Fruit fly (Drosophila melanogaster) whole organism, embryonic: ENCODE data around the gene CG3726.
A peak's percentile ranks its signal among the peaks of the same experiment; 100 is the strongest.

ENCODE experiments used
- Abd-B ChIP-seq: fragments of 200-800 bp; sonication (Bioruptor generic); optimal IDR thresholded peaks from 2 replicates; lab custom pipeline; 2018; ENCODE audit warnings: missing biosample characterization, mild to moderate bottlenecking, missing genetic modification characterization, moderate library complexity
- BtbVII ChIP-seq: fragments of 200-800 bp; sonication (Bioruptor generic); optimal IDR thresholded peaks from 3 replicates; lab custom pipeline; 2017; ENCODE audit warnings: missing biosample characterization, mild to moderate bottlenecking, missing genetic modification characterization
- CG10147 ChIP-seq: fragments of 200-800 bp; sonication (Bioruptor generic); optimal IDR thresholded peaks from 2 replicates; lab custom pipeline; 2019; ENCODE audit warnings: missing biosample characterization, mild to moderate bottlenecking, missing genetic modification characterization, moderate library complexity
- CG10267 ChIP-seq: fragments of 200-800 bp; sonication (Bioruptor generic); optimal IDR thresholded peaks from 2 replicates; lab custom pipeline; 2018; ENCODE audit warnings: missing biosample characterization, mild to moderate bottlenecking, missing genetic modification characterization, moderate library complexity
- CG10431 ChIP-seq: fragments of 200-800 bp; sonication (Bioruptor generic); optimal IDR thresholded peaks from 3 replicates; lab custom pipeline; 2018; ENCODE audit warnings: missing biosample characterization, mild to moderate bottlenecking, missing genetic modification characterization
- CG10654 ChIP-seq: fragments of 200-800 bp; sonication (Bioruptor generic); optimal IDR thresholded peaks from 2 replicates; lab custom pipeline; 2016; ENCODE audit warnings: missing biosample characterization, missing genetic modification characterization
- CG11247 ChIP-seq: fragments of 200-800 bp; sonication (Bioruptor generic); IDR thresholded peaks from 2 replicates; pipeline ENCODE4 v1.3.6; 2022; ENCODE audit warnings: missing biosample characterization, missing genetic modification characterization
- CG12219 ChIP-seq: fragments of 200-800 bp; sonication (Bioruptor generic); optimal IDR thresholded peaks from 3 replicates; lab custom pipeline; 2018; ENCODE audit warnings: missing biosample characterization, mild to moderate bottlenecking, missing genetic modification characterization
- CG12659 ChIP-seq: fragments of 200-800 bp; sonication (Bioruptor generic); optimal IDR thresholded peaks from 3 replicates; lab custom pipeline; 2017; ENCODE audit warnings: mild to moderate bottlenecking, missing biosample characterization, missing genetic modification reagents, missing genetic modification characterization
- CG13287 ChIP-seq: fragments of 200-800 bp; sonication (Bioruptor generic); IDR thresholded peaks from 2 replicates; pipeline ENCODE4 v1.3.6; 2022; ENCODE audit warnings: missing biosample characterization, missing genetic modification characterization; ENCODE audit not compliant: partially characterized antibody
- CG13894 ChIP-seq: fragments of 200-800 bp; sonication (Bioruptor generic); optimal IDR thresholded peaks from 3 replicates; lab custom pipeline; 2018; ENCODE audit warnings: missing biosample characterization, mild to moderate bottlenecking, missing genetic modification characterization, moderate library complexity
- CG17385 ChIP-seq: fragments of 200-800 bp; sonication (Bioruptor generic); optimal IDR thresholded peaks from 3 replicates; lab custom pipeline; 2018; ENCODE audit warnings: missing biosample characterization, mild to moderate bottlenecking, missing genetic modification characterization
- CG18619 ChIP-seq: fragments of 200-800 bp; sonication (Bioruptor generic); optimal IDR thresholded peaks from 3 replicates; lab custom pipeline; 2017; ENCODE audit warnings: missing biosample characterization, mild to moderate bottlenecking, missing genetic modification characterization
- CG2116 ChIP-seq: fragments of 200-800 bp; sonication (Bioruptor generic); optimal IDR thresholded peaks from 3 replicates; lab custom pipeline; 2018; ENCODE audit warnings: missing biosample characterization, mild to moderate bottlenecking, missing genetic modification characterization
- CG2202 ChIP-seq: fragments of 200-800 bp; sonication (Bioruptor generic); optimal IDR thresholded peaks from 2 replicates; lab custom pipeline; 2018; ENCODE audit warnings: missing biosample characterization, mild to moderate bottlenecking, missing genetic modification characterization
- CG32767 ChIP-seq: fragments of 200-800 bp; sonication (Bioruptor generic); IDR thresholded peaks from 2 replicates; pipeline ENCODE4 v1.3.6; 2022; ENCODE audit warnings: missing biosample characterization, missing genetic modification characterization
- CG33557 ChIP-seq: fragments of 200-800 bp; sonication (Bioruptor generic); optimal IDR thresholded peaks from 2 replicates; lab custom pipeline; 2019; ENCODE audit warnings: missing biosample characterization, mild to moderate bottlenecking, missing genetic modification characterization, moderate library complexity
- CG3407 ChIP-seq: fragments of 200-800 bp; sonication (Bioruptor generic); optimal IDR thresholded peaks from 2 replicates; lab custom pipeline; 2018; ENCODE audit warnings: missing biosample characterization, mild to moderate bottlenecking, missing genetic modification characterization
- CG3726 ChIP-seq: fragments of 200-800 bp; sonication (Bioruptor generic); IDR thresholded peaks from 3 replicates; pipeline ENCODE4, ENCODE4 v1.3.6; 2022; ENCODE audit warnings: missing biosample characterization, missing genetic modification characterization
- CG42726 ChIP-seq: fragments of 200-800 bp; sonication (Bioruptor generic); IDR thresholded peaks from 2 replicates; pipeline ENCODE4 v1.3.6; 2022; ENCODE audit warnings: missing biosample characterization, missing genetic modification characterization; ENCODE audit not compliant: partially characterized antibody
- CG4360 ChIP-seq: fragments of 200-800 bp; sonication (Bioruptor generic); IDR thresholded peaks from 2 replicates; pipeline ENCODE4 v1.3.6; 2022; ENCODE audit warnings: missing biosample characterization, missing genetic modification characterization
- CG6254 ChIP-seq: fragments of 200-800 bp; sonication (Bioruptor generic); optimal IDR thresholded peaks from 3 replicates; lab custom pipeline; 2017; ENCODE audit warnings: mild to moderate bottlenecking, missing biosample characterization, missing genetic modification reagents, missing genetic modification characterization
- CG7987 ChIP-seq: fragments of 200-800 bp; sonication (Bioruptor generic); optimal IDR thresholded peaks from 2 replicates; lab custom pipeline; 2018; ENCODE audit warnings: missing biosample characterization, mild to moderate bottlenecking, missing genetic modification characterization, moderate library complexity
- CG9797 ChIP-seq: fragments of 200-800 bp; sonication (Bioruptor generic); optimal IDR thresholded peaks from 3 replicates; lab custom pipeline; 2018; ENCODE audit warnings: missing biosample characterization, mild to moderate bottlenecking, missing genetic modification characterization
- CG9932 ChIP-seq: fragments of 200-800 bp; sonication (Bioruptor generic); IDR thresholded peaks from 2 replicates; pipeline ENCODE4 v1.3.6; 2022; ENCODE audit warnings: missing biosample characterization, missing genetic modification characterization
- D19B ChIP-seq: fragments of 200-800 bp; sonication (Bioruptor generic); optimal IDR thresholded peaks from 2 replicates; lab custom pipeline; 2017; ENCODE audit warnings: missing biosample characterization, mild to moderate bottlenecking, missing genetic modification characterization
- Dref ChIP-seq: fragments of 200-800 bp; sonication (Bioruptor generic); IDR thresholded peaks from 2 replicates; pipeline ENCODE4 v1.3.6; 2022; ENCODE audit warnings: missing biosample characterization, missing genetic modification characterization
- H15 ChIP-seq: fragments of 200-800 bp; sonication (Bioruptor generic); IDR thresholded peaks from 3 replicates; pipeline ENCODE4 v1.3.6; 2022; ENCODE audit warnings: missing biosample characterization, missing genetic modification characterization
- HmgZ ChIP-seq: fragments of 200-800 bp; sonication (Bioruptor generic); optimal IDR thresholded peaks from 2 replicates; lab custom pipeline; 2018; ENCODE audit warnings: missing biosample characterization, mild to moderate bottlenecking, missing genetic modification characterization
- Hr51 ChIP-seq, 2 experiments: fragments of 200-800 bp; sonication (Bioruptor generic); optimal IDR thresholded peaks; 2 replicates in 1 of 2; 3 replicates in 1 of 2; lab custom pipeline; 2016 to 2018; ENCODE audit warnings: missing biosample characterization in 2 of 2, missing genetic modification characterization in 2 of 2, mild to moderate bottlenecking in 1 of 2, moderate library complexity in 1 of 2
- Max ChIP-seq: fragments of 200-800 bp; sonication (Bioruptor generic); optimal IDR thresholded peaks from 2 replicates; lab custom pipeline; 2016; ENCODE audit warnings: missing biosample characterization, mild to moderate bottlenecking, missing genetic modification characterization
- Med ChIP-seq: fragments of 200-800 bp; sonication (Bioruptor generic); peaks from one replicate; lab custom pipeline; 2016; ENCODE audit warnings: missing biosample characterization, missing genetic modification characterization, mild to moderate bottlenecking, inconsistent platforms, moderate library complexity
- Meics ChIP-seq: fragments of 200-800 bp; sonication (Bioruptor generic); optimal IDR thresholded peaks from 2 replicates; lab custom pipeline; 2017; ENCODE audit warnings: missing biosample characterization, mild to moderate bottlenecking, missing genetic modification characterization
- NC2α ChIP-seq: fragments of 200-800 bp; sonication (Bioruptor generic); optimal IDR thresholded peaks from 2 replicates; lab custom pipeline; 2016; ENCODE audit warnings: missing biosample characterization, missing genetic modification characterization
- Tbp ChIP-seq: fragments of >200 bp; optimal IDR thresholded peaks from 2 replicates; lab custom pipeline; 2018; ENCODE audit warnings: missing biosample characterization, missing genetic modification characterization
- amos ChIP-seq: fragments of 200-800 bp; sonication (Bioruptor generic); IDR thresholded peaks from 2 replicates; pipeline ENCODE4 v1.3.6; 2022; ENCODE audit warnings: missing biosample characterization, missing genetic modification characterization; ENCODE audit not compliant: partially characterized antibody
- chn ChIP-seq: fragments of 200-800 bp; sonication (Bioruptor generic); optimal IDR thresholded peaks from 2 replicates; lab custom pipeline; 2016; ENCODE audit warnings: missing biosample characterization, missing genetic modification characterization
- gcm2 ChIP-seq: fragments of 200-800 bp; sonication (Bioruptor generic); optimal IDR thresholded peaks from 2 replicates; lab custom pipeline; 2016; ENCODE audit warnings: missing biosample characterization, missing genetic modification characterization
- hth ChIP-seq: fragments of >200 bp; optimal IDR thresholded peaks from 2 replicates; lab custom pipeline; 2017; ENCODE audit warnings: inconsistent platforms
- klu ChIP-seq: fragments of 200-800 bp; sonication (Bioruptor generic); IDR thresholded peaks from 2 replicates; pipeline ENCODE4 v1.3.6; 2022; ENCODE audit warnings: missing biosample characterization, missing genetic modification characterization
- kni ChIP-seq: fragments of 200-800 bp; sonication (Bioruptor generic); optimal IDR thresholded peaks from 3 replicates; lab custom pipeline; 2017; ENCODE audit warnings: mild to moderate bottlenecking, missing biosample characterization, missing genetic modification reagents, missing genetic modification characterization
- lola ChIP-seq, 3 experiments: fragments of >200 bp in 2 of 3; fragments of 200-800 bp in 1 of 3; sonication (Bioruptor generic) in 1 of 3; optimal IDR thresholded peaks; 2 replicates each; lab custom pipeline; 2017 to 2019; ENCODE audit warnings: missing biosample characterization in 3 of 3, missing genetic modification characterization in 3 of 3, mild to moderate bottlenecking in 1 of 3, moderate library complexity in 1 of 3
- odd ChIP-seq: fragments of 200-800 bp; sonication (Bioruptor generic); optimal IDR thresholded peaks from 2 replicates; lab custom pipeline; 2017; ENCODE audit warnings: missing biosample characterization, mild to moderate bottlenecking, missing genetic modification characterization
- ranshi ChIP-seq: fragments of 200-800 bp; sonication (Bioruptor generic); IDR thresholded peaks from 2 replicates; pipeline ENCODE4 v1.3.6; 2022; ENCODE audit warnings: missing biosample characterization, missing genetic modification characterization
- sd ChIP-seq: fragments of 200-800 bp; sonication (Bioruptor generic); optimal IDR thresholded peaks from 3 replicates; lab custom pipeline; 2018; ENCODE audit warnings: missing biosample characterization, mild to moderate bottlenecking, missing genetic modification characterization, moderate library complexity
- toy ChIP-seq: fragments of 200-800 bp; sonication (Bioruptor generic); IDR thresholded peaks from 2 replicates; pipeline ENCODE4 v1.3.6; 2022; ENCODE audit warnings: missing biosample characterization, missing genetic modification characterization
- tup ChIP-seq: fragments of 200-800 bp; sonication (Bioruptor generic); optimal IDR thresholded peaks from 2 replicates; lab custom pipeline; 2016; ENCODE audit warnings: missing biosample characterization, mild to moderate bottlenecking, missing genetic modification characterization, moderate library complexity
- vfl ChIP-seq: fragments of 200-800 bp; sonication (Bioruptor generic); optimal IDR thresholded peaks from 2 replicates; lab custom pipeline; 2016; ENCODE audit warnings: missing biosample characterization, missing genetic modification characterization

CG3726 gene

dm6 chrX:5880139-5880924, 36.6 kb upstream of the CG3726 start (continued):
- TF ChIP-seq ranshi (0 out of 2 replicates have a peak, but pooled peaks have one; percentile 27), CG13894 (tag; lab: Kevin White, UChicago) (peak; percentile 30), tup (no peak), CG10267 (tag; lab: Kevin White, UChicago) (peak; percentile 20), CG17385 (GFP tag; lab: Kevin White, UChicago) (peak; percentile 37), Med (GFP tag; lab: Kevin White, UChicago) (peak; percentile 90), CG9797 (GFP tag; lab: Kevin White, UChicago) (no peak), CG10431 (GFP tag; lab: Kevin White, UChicago) (no peak), CG33557 (GFP tag; lab: Kevin White, UChicago) (peak; percentile 3), Abd-B (GFP tag; lab: Kevin White, UChicago) (peak; percentile 43), lola (GFP tag; optimal IDR thresholded peaks at IDR 0.05; lab: Kevin White, UChicago) (peak in 1 of 3 experiments; percentile 37), BtbVII (no peak), CG4360 (GFP tag; lab: Robert Waterston, UW) (peak; percentile 87), CG10654 (GFP tag; lab: Kevin White, UChicago) (peak; percentile 17), CG2202 (peak; percentile 26), hth (lab: Kevin White, UChicago) (no peak), toy (no peak), CG18619 (no peak), CG9932 (GFP tag; lab: Robert Waterston, UW) (peak; percentile 57), Dref (GFP tag; lab: Robert Waterston, UW) (no peak), chn (peak; percentile 15), Max (GFP tag; lab: Kevin White, UChicago) (peak; percentile 32), vfl (GFP tag; lab: Kevin White, UChicago) (no peak), CG6254 (no peak), Hr51 (GFP tag; optimal IDR thresholded peaks at IDR 0.05; lab: Kevin White, UChicago) (peak in 1 of 2 experiments; percentile 53), amos (GFP tag; lab: Robert Waterston, UW) (no peak), Tbp (GFP tag; lab: Kevin White, UChicago) (no peak), sd (peak; percentile 64), CG12659 (GFP tag; lab: Kevin White, UChicago) (peak; percentile 22), CG11247 (GFP tag; lab: Robert Waterston, UW) (no peak), CG3726 (GFP tag; lab: Robert Waterston, UW) (no peak), CG3407 (GFP tag; lab: Kevin White, UChicago) (no peak), CG10147 (peak; percentile 34), klu (GFP tag; lab: Robert Waterston, UW) (no peak), CG7987 (GFP tag; lab: Kevin White, UChicago) (peak; percentile 62), gcm2 (GFP tag; lab: Kevin White, UChicago) (no peak), NC2α (no peak), CG42726 (no peak), CG12219 (GFP tag; lab: Kevin White, UChicago) (peak; percentile 23), HmgZ (peak; percentile 39), D19B (GFP tag; lab: Kevin White, UChicago) (peak; percentile 27), odd (GFP tag; lab: Kevin White, UChicago) (peak; percentile 43), Meics (peak; percentile 65), kni (GFP tag; lab: Kevin White, UChicago) (peak; percentile 54), CG13287 (no peak), H15 (GFP tag; lab: Robert Waterston, UW) (no peak), CG2116 (no peak), CG32767 (no peak)
